Fruit fly (Drosophila melanogaster) Kc167 (cell line): ENCODE measurements around the gene Nna1.

Experiments
- Myc ChIP-seq: fragments of >200 bp; optimal IDR thresholded peaks from 2 replicates; lab custom pipeline; 2017; ENCODE audit warnings: missing external identifiers
- Sin3A ChIP-seq: fragments of >200 bp; optimal IDR thresholded peaks from 2 replicates; lab custom pipeline; 2018; ENCODE audit warnings: missing external identifiers
- h ChIP-seq: fragments of >200 bp; optimal IDR thresholded peaks from 3 replicates; lab custom pipeline; 2018; ENCODE audit warnings: missing external identifiers
- ttk ChIP-seq: sonication (Bioruptor generic); optimal IDR thresholded peaks from 2 replicates; lab custom pipeline; 2017; ENCODE audit warnings: missing external identifiers

DNA sequence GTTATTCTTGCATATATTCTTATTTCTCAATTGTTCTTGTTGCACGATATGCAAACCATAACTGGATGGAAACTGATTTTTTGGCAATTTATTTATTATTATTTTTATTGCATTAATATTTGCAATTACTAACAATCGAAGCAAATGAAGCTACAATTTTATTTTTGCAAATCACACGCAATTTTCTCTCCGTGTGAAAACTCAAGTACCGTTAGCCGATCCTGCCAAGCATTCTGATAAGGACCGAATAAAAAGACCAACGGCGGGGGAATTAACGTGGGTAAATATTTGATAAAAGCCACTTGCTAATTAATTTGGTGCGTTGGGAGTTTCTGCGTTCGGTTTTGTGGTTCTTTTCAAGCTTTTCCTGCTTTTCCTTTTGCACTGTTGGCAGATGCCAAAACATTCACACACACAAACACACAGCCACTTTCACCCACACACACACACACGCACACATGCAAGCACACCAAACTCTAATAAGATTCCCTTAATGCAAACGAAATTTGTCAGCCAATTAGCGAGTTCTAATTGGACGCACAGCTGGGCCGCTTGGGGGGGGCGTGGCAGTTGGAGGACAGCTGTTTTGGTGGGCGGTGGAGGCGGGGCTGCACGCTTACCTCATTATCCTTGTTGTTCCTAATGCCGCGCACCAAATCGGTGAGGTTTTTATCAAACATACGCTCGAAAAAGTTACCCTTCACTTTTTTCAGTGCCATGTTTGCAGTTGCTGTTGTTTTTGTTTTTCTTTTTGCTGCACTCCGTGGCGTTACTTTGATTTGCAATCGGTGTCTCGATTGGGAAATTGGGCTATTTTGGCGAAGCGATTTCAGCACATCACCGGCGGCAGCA, 43.5 kb downstream of the Nna1 start:
- no peak for TF ChIP-seq Sin3A (lab: Kevin White, UChicago)
- TF ChIP-seq Myc: no peak
- no peak for TF ChIP-seq h (lab: Kevin White, UChicago)
- TF ChIP-seq ttk: no peak
